Fruit fly (Drosophila melanogaster): ENCODE data around the gene wnd.
A peak's percentile ranks its signal among the peaks of the same experiment; 100 is the strongest.

wnd gene

DNA sequence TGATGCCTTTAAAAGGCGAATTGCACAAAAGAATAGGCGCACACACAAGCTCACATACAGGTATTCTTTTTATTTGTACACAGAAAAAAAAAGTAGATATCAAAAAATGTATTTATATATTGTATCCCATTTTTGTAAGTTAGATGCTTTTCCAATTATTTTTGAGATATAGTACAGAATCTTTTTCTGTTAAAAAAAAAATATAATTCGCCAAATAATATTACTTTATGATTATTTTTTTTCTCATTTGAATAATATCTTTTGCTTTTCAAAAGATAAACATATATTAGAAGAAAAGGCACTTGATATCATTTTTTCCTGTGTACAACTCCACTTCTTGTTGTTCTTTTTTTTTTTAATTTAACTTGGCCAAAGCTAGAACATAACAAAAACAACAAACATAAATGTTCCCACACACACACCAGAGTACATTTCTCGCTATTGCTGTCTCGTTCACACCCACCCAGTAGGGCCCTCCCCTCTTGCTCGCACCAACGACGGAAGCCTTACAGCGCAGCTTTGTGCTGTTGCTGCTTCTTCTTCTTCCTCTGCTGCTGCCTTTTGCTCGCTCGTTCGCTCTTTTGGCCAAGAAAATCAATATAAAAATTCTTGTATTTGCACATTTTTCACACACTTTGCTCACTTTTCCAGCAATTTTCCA is 665 bp downstream of the wnd start (continued):
- TF ChIP-seq lov (optimal IDR thresholded peaks at IDR 0.05) (no peak), lov (GFP tag; IDR thresholded peaks at IDR 0.05) (no peak), Spps (tag; optimal IDR thresholded peaks at IDR 0.05) (peak; percentile 75), jigr1 (GFP tag; IDR thresholded peaks at IDR 0.05) (no peak), fd3F (GFP tag; optimal IDR thresholded peaks at IDR 0.05) (peak; percentile 62), Bteb2 (GFP tag; optimal IDR thresholded peaks at IDR 0.05) (peak; percentile 14), fd64A (GFP tag; optimal IDR thresholded peaks at IDR 0.05) (no peak), HLH54F (GFP tag; optimal IDR thresholded peaks at IDR 0.05) (no peak), ERR (GFP tag; optimal IDR thresholded peaks at IDR 0.05) (no peak), CG1233 (GFP tag; optimal IDR thresholded peaks at IDR 0.05) (peak; percentile 73), vfl (GFP tag; optimal IDR thresholded peaks at IDR 0.05) (no peak), CG2712 (tag; optimal IDR thresholded peaks at IDR 0.05) (peak; percentile 90), salm (tag; optimal IDR thresholded peaks at IDR 0.05) (no peak), tap (tag; optimal IDR thresholded peaks at IDR 0.05) (peak; percentile 48), CG8359 (GFP tag; optimal IDR thresholded peaks at IDR 0.05; ENCODE audit: borderline replicate concordance) (no peak), Opbp (GFP tag; IDR thresholded peaks at IDR 0.05; ENCODE audit: partially characterized antibody) (no peak), jing (GFP tag; optimal IDR thresholded peaks at IDR 0.05) (no peak), CG7786 (GFP tag; optimal IDR thresholded peaks at IDR 0.05) (no peak), slou (GFP tag; optimal IDR thresholded peaks at IDR 0.05) (peak; percentile 70), Lhr (GFP tag; optimal IDR thresholded peaks at IDR 0.05) (no peak), CG8290 (GFP tag; optimal IDR thresholded peaks at IDR 0.05) (peak; percentile 26), CG8290 (tag; optimal IDR thresholded peaks at IDR 0.05) (peak in 1 of 2 experiments; percentile 16), mam (GFP tag; optimal IDR thresholded peaks at IDR 0.05) (no peak), en (GFP tag; optimal IDR thresholded peaks at IDR 0.05) (no peak), Lpt (GFP tag; optimal IDR thresholded peaks at IDR 0.05) (no peak), nom (GFP tag; optimal IDR thresholded peaks at IDR 0.05) (peak; percentile 72), oc (tag; optimal IDR thresholded peaks at IDR 0.05) (no peak), CG7987 (GFP tag; optimal IDR thresholded peaks at IDR 0.05) (no peak), repo (GFP tag; optimal IDR thresholded peaks at IDR 0.05) (no peak), CG10565 (GFP tag; optimal IDR thresholded peaks at IDR 0.05) (no peak), CG10267 (tag; optimal IDR thresholded peaks at IDR 0.05) (peak; percentile 84), Stat92E (GFP tag; optimal IDR thresholded peaks at IDR 0.05) (no peak), CG14050 (GFP tag; IDR thresholded peaks at IDR 0.05) (no peak), CG9727 (GFP tag; optimal IDR thresholded peaks at IDR 0.05) (peak; percentile 84), CG31224 (GFP tag; IDR thresholded peaks at IDR 0.05) (peak; percentile 62), CG2116 (GFP tag; optimal IDR thresholded peaks at IDR 0.05) (no peak), Asciz (GFP tag; optimal IDR thresholded peaks at IDR 0.05) (peak; percentile 71), CG7928 (GFP tag; optimal IDR thresholded peaks at IDR 0.05) (no peak), ttk (GFP tag; IDR thresholded peaks at IDR 0.05) (peak; percentile 62; the same call in 1 of the 2 replicates), jumu (GFP tag; optimal IDR thresholded peaks at IDR 0.05) (no peak), C15 (GFP tag; IDR thresholded peaks at IDR 0.05) (0 out of 3 replicates have a peak, but pooled peaks have one; percentile 50), seq (GFP tag; IDR thresholded peaks at IDR 0.05) (0 out of 2 replicates have a peak, but pooled peaks have one; percentile 23), CG6791 (GFP tag; IDR thresholded peaks at IDR 0.05; ENCODE audit: partially characterized antibody) (no peak), Awh (GFP tag; IDR thresholded peaks at IDR 0.05) (peak; percentile 33; the same call in 1 of the 2 replicates), Chrac-16 (GFP tag; optimal IDR thresholded peaks at IDR 0.05) (peak; percentile 48), CG30431 (GFP tag; optimal IDR thresholded peaks at IDR 0.05) (no peak), CG17612 (GFP tag; IDR thresholded peaks at IDR 0.05) (peak; percentile 43; the same call in 1 of the 2 replicates), Fer2 (tag; optimal IDR thresholded peaks at IDR 0.05) (peak; percentile 79), CG13775 (GFP tag; optimal IDR thresholded peaks at IDR 0.05) (peak; percentile 30), CHES-1-like (GFP tag; optimal IDR thresholded peaks at IDR 0.05) (no peak)

Data from whole organism, embryonic.